Worm (Caenorhabditis elegans) whole organism, midembryonic: Measurements from ENCODE around the gene F35A5.2.

ENCODE experiments used
- T22C8.4 ChIP-seq: fragments of 200-800 bp; sonication (Bioruptor generic); IDR thresholded peaks from 2 replicates; pipeline ENCODE4 v1.3.6; 2022; ENCODE audit warnings: missing genetic modification characterization, missing compliant biosample characterization
- tab-1 ChIP-seq: fragments of 200-800 bp; sonication (Bioruptor generic); IDR thresholded peaks from 2 replicates; pipeline ENCODE4 v1.3.6; 2022; ENCODE audit warnings: missing genetic modification characterization, missing compliant biosample characterization
- ztf-29 ChIP-seq: fragments of 200-800 bp; sonication (Bioruptor generic); IDR thresholded peaks from 2 replicates; pipeline ENCODE4 v1.3.6; 2022; ENCODE audit warnings: missing genetic modification reagents, missing genetic modification characterization, missing compliant biosample characterization

DNA sequence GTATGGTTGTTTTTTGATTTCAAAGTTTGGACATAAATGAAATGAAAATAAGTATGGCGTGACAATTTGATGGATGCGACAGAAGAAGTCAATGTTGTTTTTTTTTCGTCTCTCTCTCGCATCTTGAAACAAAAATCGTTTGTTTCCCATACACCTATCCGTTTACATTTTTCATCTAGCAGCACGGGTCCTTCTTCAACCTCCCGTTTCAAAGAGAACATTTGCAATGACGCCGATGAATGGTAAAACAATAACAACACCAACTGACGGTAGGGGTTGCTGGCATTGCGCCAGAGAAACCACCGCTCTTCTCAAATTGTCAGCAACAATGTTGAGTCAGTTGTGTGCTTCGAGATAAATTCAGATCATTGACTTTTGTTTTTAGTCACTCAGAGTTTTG lies 34.2 kb downstream of the F35A5.2 start:
- TF ChIP-seq tab-1, result no peak
- TF ChIP-seq ztf-29, result no peak
- TF ChIP-seq T22C8.4, result no peak
